1 worm cellular context compared by ENCODE assay signal in the genomic region with DNA sequence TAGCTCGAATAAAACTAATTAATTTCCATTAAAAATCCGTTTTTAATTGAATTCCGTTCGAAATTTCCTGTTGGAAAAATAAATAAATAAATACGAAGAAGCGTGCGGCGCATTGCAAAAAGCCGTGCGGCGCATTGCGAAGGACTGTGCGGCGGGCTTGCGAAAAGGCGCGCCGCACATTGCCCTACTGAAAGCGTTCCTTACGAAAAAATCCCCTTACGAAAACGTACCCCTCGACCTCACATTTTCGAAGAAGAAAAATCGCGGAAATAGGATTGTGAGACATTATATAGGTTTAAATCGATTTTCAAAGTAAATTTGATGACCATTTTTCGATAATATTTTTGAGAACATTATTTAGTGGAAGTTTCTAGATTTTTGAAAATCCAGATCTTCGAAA.
TF ChIP-seq lines count a peak whose summit lies in the region.

No protein-coding gene starts in this region.

TF ChIP-seq in whole organism, L4 larva, 104 proteins besides CTCF, POLR2A, EP300 and RAD21 (continued from another document):
- 0 out of 2 replicates have a peak, but pooled peaks have one; percentile 36 for TF ChIP-seq nhr-41 (GFP tag; IDR thresholded peaks at IDR 0.05; lab: Robert Waterston, UW)
- 0 out of 2 replicates have a peak, but pooled peaks have one; percentile 66 for TF ChIP-seq dmd-9 (GFP tag; IDR thresholded peaks at IDR 0.05; lab: Robert Waterston, UW)
- 0 out of 2 replicates have a peak, but pooled peaks have one; percentile 20 for TF ChIP-seq saeg-2 (GFP tag; IDR thresholded peaks at IDR 0.05; lab: Robert Waterston, UW)
- peak; percentile 74; the same call in 1 of the 2 replicates for TF ChIP-seq D1046.2 (GFP tag; IDR thresholded peaks at IDR 0.05; lab: Robert Waterston, UW)
- peak; percentile 49 for TF ChIP-seq mes-2 (tag; optimal IDR thresholded peaks at IDR 0.05; lab: Kevin White, UChicago; ENCODE audit: poor library complexity, severe bottlenecking)
- TF ChIP-seq vab-7 (GFP tag; IDR thresholded peaks at IDR 0.05; lab: Robert Waterston, UW): peak; percentile 86
- TF ChIP-seq ceh-20 (GFP tag; IDR thresholded peaks at IDR 0.05; lab: Robert Waterston, UW): peak; percentile 66; the same call in 1 of the 2 replicates
- TF ChIP-seq hmg-1.1 (GFP tag; IDR thresholded peaks at IDR 0.05; lab: Robert Waterston, UW): peak; percentile 89
- peak; percentile 78 for TF ChIP-seq egl-43 (GFP tag; IDR thresholded peaks at IDR 0.05; lab: Robert Waterston, UW)
- 0 out of 2 replicates have a peak, but pooled peaks have one; percentile 25 for TF ChIP-seq lin-1 (GFP tag; IDR thresholded peaks at IDR 0.05; lab: Robert Waterston, UW)
- 0 out of 4 replicates have a peak, but pooled peaks of 1 of the 2 experiments have one; percentile 63 for TF ChIP-seq madf-5 (GFP tag; IDR thresholded peaks at IDR 0.05; lab: Robert Waterston, UW)
